Worm (Caenorhabditis elegans) whole organism, young adult: ENCODE results near the gene prk-1.
A peak's percentile ranks its signal among the peaks of the same experiment; 100 is the strongest.

ENCODE experiments used
- B0035.1 ChIP-seq: sonication (generic microtip); optimal IDR thresholded peaks from 2 replicates; lab custom pipeline; 2016; ENCODE audit warnings: missing genetic modification characterization, mild to moderate bottlenecking, missing compliant biosample characterization, missing genotype, missing genetic modification reagents
- C06A6.2 ChIP-seq: fragments of 200-800 bp; sonication (Bioruptor generic); conservative IDR thresholded peaks from 2 replicates; pipeline ENCODE4 v1.3.6; 2022; ENCODE audit warnings: missing genetic modification characterization, missing compliant biosample characterization
- F10E7.11 ChIP-seq: sonication (generic microtip); optimal IDR thresholded peaks from 2 replicates; lab custom pipeline; 2017; ENCODE audit warnings: mild to moderate bottlenecking, missing genetic modification characterization, moderate library complexity, missing compliant biosample characterization
- F37B4.10 ChIP-seq: fragments of 200-800 bp; sonication (Bioruptor generic); IDR thresholded peaks from 2 replicates; pipeline ENCODE4 v1.3.6; 2022; ENCODE audit warnings: missing genetic modification characterization, missing compliant biosample characterization
- F52B5.7 ChIP-seq: sonication (generic microtip); optimal IDR thresholded peaks from 2 replicates; lab custom pipeline; 2016; ENCODE audit warnings: mild to moderate bottlenecking, missing genetic modification characterization, missing compliant biosample characterization
- T07F8.4 ChIP-seq: sonication (generic microtip); optimal IDR thresholded peaks from 2 replicates; lab custom pipeline; 2016; ENCODE audit warnings: mild to moderate bottlenecking, missing genetic modification characterization, moderate library complexity, missing compliant biosample characterization
- T26A5.8 ChIP-seq: sonication (generic microtip); optimal IDR thresholded peaks from 2 replicates; lab custom pipeline; 2016; ENCODE audit warnings: missing genetic modification characterization, missing compliant biosample characterization
- Y56A3A.18 ChIP-seq: fragments of 200-800 bp; sonication (Bioruptor generic); IDR thresholded peaks from 2 replicates; pipeline ENCODE4 v1.3.6; 2022; ENCODE audit warnings: missing genetic modification reagents, missing genetic modification characterization, missing compliant biosample characterization
- Y79H2A.3 ChIP-seq: fragments of 200-800 bp; sonication (Bioruptor generic); conservative IDR thresholded peaks from 2 replicates; pipeline ENCODE4 v1.3.6; 2022; ENCODE audit warnings: missing genetic modification reagents, missing genetic modification characterization, missing compliant biosample characterization
- Y95B8A.8 ChIP-seq: fragments of 200-800 bp; sonication (Bioruptor generic); IDR thresholded peaks from 2 replicates; pipeline ENCODE4 v1.3.6; 2022; ENCODE audit warnings: missing genetic modification reagents, missing genetic modification characterization, missing compliant biosample characterization
- ZK185.1 ChIP-seq: sonication (generic microtip); optimal IDR thresholded peaks from 2 replicates; lab custom pipeline; 2016; ENCODE audit warnings: mild to moderate bottlenecking, missing genetic modification characterization, missing compliant biosample characterization; ENCODE audit not compliant: poor library complexity, severe bottlenecking
- akir-1 ChIP-seq: fragments of 200-800 bp; sonication (Bioruptor generic); optimal IDR thresholded peaks from 2 replicates; lab custom pipeline; 2018; ENCODE audit warnings: mild to moderate bottlenecking, missing genetic modification characterization, moderate library complexity, missing compliant biosample characterization
- aptf-3 ChIP-seq: fragments of 200-800 bp; sonication (Bioruptor generic); IDR thresholded peaks from 2 replicates; pipeline ENCODE4 v1.3.6; 2022; ENCODE audit warnings: missing genetic modification characterization, missing compliant biosample characterization
- atf-7 ChIP-seq: sonication (generic microtip); optimal IDR thresholded peaks from 2 replicates; lab custom pipeline; 2017; ENCODE audit warnings: mild to moderate bottlenecking, missing genetic modification characterization, missing compliant biosample characterization
- athp-1 ChIP-seq: sonication (generic microtip); optimal IDR thresholded peaks from 2 replicates; lab custom pipeline; 2017; ENCODE audit warnings: mild to moderate bottlenecking, missing genetic modification characterization, missing compliant biosample characterization
- attf-5 ChIP-seq: fragments of 200-800 bp; sonication (Bioruptor generic); optimal IDR thresholded peaks from 2 replicates; lab custom pipeline; 2018; ENCODE audit warnings: mild to moderate bottlenecking, missing genetic modification characterization, missing compliant biosample characterization
- bed-1 ChIP-seq: fragments of 200-800 bp; sonication (Bioruptor generic); IDR thresholded peaks from 2 replicates; pipeline ENCODE4 v1.3.6; 2022; ENCODE audit warnings: missing genetic modification reagents, missing genetic modification characterization, missing compliant biosample characterization
- bed-2 ChIP-seq: fragments of 200-800 bp; sonication (Bioruptor generic); IDR thresholded peaks from 2 replicates; pipeline ENCODE4 v1.3.6; 2022; ENCODE audit warnings: missing genetic modification reagents, missing genetic modification characterization, missing compliant biosample characterization
- cebp-2 ChIP-seq: fragments of 200-800 bp; sonication (Bioruptor generic); IDR thresholded peaks from 2 replicates; pipeline ENCODE4 v1.3.6; 2022; ENCODE audit warnings: missing genetic modification characterization, missing compliant biosample characterization
- ceh-27 ChIP-seq: fragments of 200-800 bp; sonication (Bioruptor generic); optimal IDR thresholded peaks from 2 replicates; lab custom pipeline; 2018; ENCODE audit warnings: mild to moderate bottlenecking, missing genetic modification characterization, moderate library complexity, missing compliant biosample characterization
- ceh-79 ChIP-seq: sonication (generic microtip); optimal IDR thresholded peaks from 2 replicates; lab custom pipeline; 2017; ENCODE audit warnings: mild to moderate bottlenecking, missing genetic modification characterization, missing compliant biosample characterization
- chd-7 ChIP-seq: sonication (generic microtip); optimal IDR thresholded peaks from 2 replicates; lab custom pipeline; 2016; ENCODE audit warnings: mild to moderate bottlenecking, missing genetic modification characterization, moderate library complexity, missing compliant biosample characterization
- die-1 ChIP-seq: sonication (generic microtip); optimal IDR thresholded peaks from 2 replicates; lab custom pipeline; 2016; ENCODE audit warnings: missing genotype, mild to moderate bottlenecking, missing genetic modification characterization, missing compliant biosample characterization
- dox-1 ChIP-seq: fragments of 200-800 bp; sonication (Bioruptor generic); IDR thresholded peaks from 2 replicates; pipeline ENCODE4 v1.3.6; 2022; ENCODE audit warnings: missing genetic modification reagents, missing genetic modification characterization, missing compliant biosample characterization
- efl-1 ChIP-seq: fragments of 150-350 bp; optimal IDR thresholded peaks from 2 replicates; lab custom pipeline; 2014; ENCODE audit warnings: missing biosample characterization, missing genetic modification reagents, missing genetic modification characterization
- ekl-4 ChIP-seq: fragments of 200-800 bp; sonication (Bioruptor generic); IDR thresholded peaks from 2 replicates; pipeline ENCODE4 v1.3.6; 2022; ENCODE audit warnings: missing genetic modification reagents, missing genetic modification characterization, missing compliant biosample characterization
- him-1 ChIP-seq: sonication (generic microtip); optimal IDR thresholded peaks from 2 replicates; lab custom pipeline; 2016; ENCODE audit warnings: missing genotype, missing genetic modification reagents, missing genetic modification characterization, missing compliant biosample characterization
- hlh-12 ChIP-seq: sonication (generic microtip); optimal IDR thresholded peaks from 2 replicates; lab custom pipeline; 2016; ENCODE audit warnings: missing genetic modification characterization, missing compliant biosample characterization
- hlh-26 ChIP-seq: fragments of 200-800 bp; sonication (Bioruptor generic); conservative IDR thresholded peaks from 2 replicates; pipeline ENCODE4 v1.3.6; 2022; ENCODE audit warnings: missing genetic modification reagents, missing genetic modification characterization, missing compliant biosample characterization
- hmg-20 ChIP-seq: fragments of 200-800 bp; sonication (Bioruptor generic); IDR thresholded peaks from 2 replicates; pipeline ENCODE4 v1.3.6; 2022; ENCODE audit warnings: missing genetic modification reagents, missing genetic modification characterization, missing compliant biosample characterization
- lag-1 ChIP-seq: fragments of 200-800 bp; sonication (Bioruptor generic); IDR thresholded peaks from 2 replicates; pipeline ENCODE4 v1.3.6; 2022; ENCODE audit warnings: missing genetic modification reagents, missing genetic modification characterization, missing compliant biosample characterization
- let-526 ChIP-seq: fragments of 200-800 bp; sonication (Bioruptor generic); IDR thresholded peaks from 2 replicates; pipeline ENCODE4 v1.3.6; 2022; ENCODE audit warnings: missing genetic modification reagents, missing genetic modification characterization, missing compliant biosample characterization
- let-607 ChIP-seq, 2 experiments: fragments of 200-800 bp in 1 of 2; sonication (Bioruptor generic) in 1 of 2; sonication (generic microtip) in 1 of 2; optimal IDR thresholded peaks; 2 replicates each; lab custom pipeline; 2016 to 2018; ENCODE audit warnings: mild to moderate bottlenecking in 2 of 2, missing compliant biosample characterization in 2 of 2, missing genetic modification characterization in 2 of 2, moderate library complexity in 2 of 2, missing genotype in 1 of 2
- lin-35 ChIP-seq, 3 experiments: fragments of 150-350 bp in 2 of 3; sonication (generic microtip) in 1 of 3; optimal IDR thresholded peaks; 2 replicates each; lab custom pipeline; 2014 to 2018; ENCODE audit warnings: missing biosample characterization in 3 of 3, missing genetic modification characterization in 3 of 3, missing genetic modification reagents in 3 of 3
- lir-1 ChIP-seq: fragments of 200-800 bp; sonication (Bioruptor generic); conservative IDR thresholded peaks from 2 replicates; pipeline ENCODE4 v1.3.6; 2022; ENCODE audit warnings: missing genetic modification reagents, missing genetic modification characterization, missing compliant biosample characterization
- lsy-27 ChIP-seq: sonication (generic microtip); optimal IDR thresholded peaks from 2 replicates; lab custom pipeline; 2017; ENCODE audit warnings: missing genetic modification characterization, mild to moderate bottlenecking, missing compliant biosample characterization, antibody characterized with exemption, missing genotype, borderline replicate concordance; ENCODE audit not compliant: insufficient read depth
- madf-10 ChIP-seq: sonication (generic microtip); optimal IDR thresholded peaks from 2 replicates; lab custom pipeline; 2016; ENCODE audit warnings: mild to moderate bottlenecking, missing genetic modification characterization, missing compliant biosample characterization
- madf-3 ChIP-seq: fragments of 200-800 bp; sonication (Bioruptor generic); IDR thresholded peaks from 2 replicates; pipeline ENCODE4 v1.3.6; 2022; ENCODE audit warnings: missing genetic modification reagents, missing genetic modification characterization, missing compliant biosample characterization
- mel-28 ChIP-seq: sonication (generic microtip); optimal IDR thresholded peaks from 2 replicates; lab custom pipeline; 2016; ENCODE audit warnings: borderline replicate concordance, mild to moderate bottlenecking, missing genetic modification characterization, missing compliant biosample characterization
- nfya-2 ChIP-seq: fragments of 200-800 bp; sonication (Bioruptor generic); IDR thresholded peaks from 2 replicates; pipeline ENCODE4 v1.3.6; 2022; ENCODE audit warnings: missing genetic modification reagents, missing genetic modification characterization, missing compliant biosample characterization
- pbrm-1 ChIP-seq: fragments of 200-800 bp; sonication (Bioruptor generic); IDR thresholded peaks from 2 replicates; pipeline ENCODE4 v1.3.6; 2022; ENCODE audit warnings: missing genetic modification reagents, missing genetic modification characterization, missing compliant biosample characterization
- rcor-1 ChIP-seq: fragments of 200-800 bp; sonication (Bioruptor generic); IDR thresholded peaks from 2 replicates; pipeline ENCODE4 v1.3.6; 2022; ENCODE audit warnings: missing genetic modification reagents, missing genetic modification characterization, missing compliant biosample characterization
- rec-8 ChIP-seq, 2 experiments: sonication (generic microtip); optimal IDR thresholded peaks; 2 replicates each; lab custom pipeline; 2016; ENCODE audit warnings: mild to moderate bottlenecking in 2 of 2, missing genetic modification characterization in 2 of 2, missing genetic modification reagents in 2 of 2, missing genotype in 2 of 2, missing biosample characterization in 1 of 2, missing compliant biosample characterization in 1 of 2, moderate library complexity in 1 of 2
- snpc-3.4 ChIP-seq: sonication (generic microtip); optimal IDR thresholded peaks from 2 replicates; lab custom pipeline; 2017; ENCODE audit warnings: missing genetic modification characterization, mild to moderate bottlenecking, missing compliant biosample characterization, antibody characterized with exemption, moderate library complexity, missing genotype, missing genetic modification reagents
- tlf-1 ChIP-seq: fragments of 200-800 bp; sonication (Bioruptor generic); optimal IDR thresholded peaks from 2 replicates; lab custom pipeline; 2018; ENCODE audit warnings: mild to moderate bottlenecking, missing genetic modification characterization, missing compliant biosample characterization
- unc-62 ChIP-seq: fragments of 150-350 bp; optimal IDR thresholded peaks from 2 replicates; lab custom pipeline; 2014; ENCODE audit warnings: missing biosample characterization, missing genetic modification reagents, missing genetic modification characterization
- xnd-1 ChIP-seq: sonication (generic microtip); optimal IDR thresholded peaks from 2 replicates; lab custom pipeline; 2016; ENCODE audit warnings: missing genotype, missing genetic modification reagents, missing genetic modification characterization, missing compliant biosample characterization
- zfh-2 ChIP-seq: fragments of 200-800 bp; sonication (Bioruptor generic); conservative IDR thresholded peaks from 2 replicates; pipeline ENCODE4 v1.3.6; 2022; ENCODE audit warnings: missing genetic modification reagents, missing genetic modification characterization, missing compliant biosample characterization

Gene prk-1

ce11 chrIII:6969781-6970342, 20.1 kb upstream of the prk-1 start (continued):
- TF ChIP-seq hmg-20 (GFP tag; lab: Robert Waterston, UW) (peak; percentile 55; the same call in 1 of the 2 replicates), bed-1 (GFP tag; lab: Robert Waterston, UW) (no peak), F52B5.7 (peak; percentile 14), rcor-1 (GFP tag; lab: Robert Waterston, UW) (peak; percentile 89), xnd-1 (no peak), him-1 (tag; lab: Kevin White, UChicago) (peak; percentile 92), athp-1 (tag; lab: Kevin White, UChicago) (peak; percentile 58), Y79H2A.3 (GFP tag; lab: Robert Waterston, UW) (no peak), let-607 (tag; optimal IDR thresholded peaks at IDR 0.05; lab: Kevin White, UChicago) (no peak), die-1 (tag; lab: Kevin White, UChicago) (peak; percentile 26), F10E7.11 (tag; lab: Kevin White, UChicago) (no peak), T07F8.4 (tag; lab: Kevin White, UChicago) (no peak), aptf-3 (GFP tag; lab: Robert Waterston, UW) (no peak), cebp-2 (GFP tag; lab: Robert Waterston, UW) (no peak), let-526 (GFP tag; lab: Robert Waterston, UW) (no peak), lin-35 (GFP tag; optimal IDR thresholded peaks at IDR 0.05; lab: Kevin White, UChicago) (peak in 2 of 3 experiments; percentile 48 to 59), lsy-27 (tag; lab: Kevin White, UChicago) (no peak), attf-5 (GFP tag; lab: Kevin White, UChicago) (no peak), nfya-2 (GFP tag; lab: Robert Waterston, UW) (peak; percentile 78; the same call in 1 of the 2 replicates), T26A5.8 (tag; lab: Kevin White, UChicago) (no peak), ceh-79 (tag; lab: Kevin White, UChicago) (peak; percentile 32), atf-7 (no peak), snpc-3.4 (tag; lab: Kevin White, UChicago) (peak; percentile 89), ekl-4 (GFP tag; lab: Robert Waterston, UW) (peak; percentile 85), B0035.1 (no peak), Y95B8A.8 (peak; percentile 79), lag-1 (GFP tag; lab: Robert Waterston, UW) (no peak), bed-2 (GFP tag; lab: Robert Waterston, UW) (no peak), mel-28 (tag; lab: Kevin White, UChicago) (no peak), tlf-1 (peak; percentile 84), F37B4.10 (no peak), Y56A3A.18 (GFP tag; lab: Robert Waterston, UW) (peak; percentile 87), chd-7 (tag; lab: Kevin White, UChicago) (no peak)
- TF ChIP-seq, all 124 proteins: peak for 47

ce11 chrIII:6970744-6971143, 19.2 kb upstream of the prk-1 start:
- no peak for TF ChIP-seq mel-28 (tag; lab: Kevin White, UChicago)
- no peak for TF ChIP-seq madf-3 (GFP tag; lab: Robert Waterston, UW)
- TF ChIP-seq ZK185.1 (tag; lab: Kevin White, UChicago) = no peak
- no peak for TF ChIP-seq Y56A3A.18 (GFP tag; lab: Robert Waterston, UW)
- peak; percentile 67; the same call in 1 of the 2 replicates for TF ChIP-seq zfh-2 (GFP tag; lab: Robert Waterston, UW)
- TF ChIP-seq hlh-26 = no peak
- TF ChIP-seq akir-1 (GFP tag; lab: Kevin White, UChicago) = no peak
- TF ChIP-seq madf-10 = no peak
- TF ChIP-seq dox-1 (GFP tag; lab: Robert Waterston, UW) = peak; percentile 33; the same call in 1 of the 2 replicates
- TF ChIP-seq athp-1 (tag; lab: Kevin White, UChicago) = no peak
- no peak for TF ChIP-seq lir-1 (GFP tag; lab: Robert Waterston, UW)
- TF ChIP-seq rec-8 (tag; optimal IDR thresholded peaks at IDR 0.05; lab: Kevin White, UChicago) = no peak
- TF ChIP-seq hlh-12 (tag; lab: Kevin White, UChicago) = no peak
- no peak for TF ChIP-seq ceh-27
- no peak for TF ChIP-seq unc-62 (GFP tag; lab: Kevin White, UChicago)
- TF ChIP-seq pbrm-1 (GFP tag; lab: Robert Waterston, UW) = 0 out of 2 replicates have a peak, but pooled peaks have one; percentile 19
- TF ChIP-seq C06A6.2 (GFP tag; lab: Robert Waterston, UW) = no peak
- TF ChIP-seq efl-1 (GFP tag; lab: Kevin White, UChicago) = peak; percentile 10
